Fruit fly (Drosophila melanogaster) whole organism, embryonic: ENCODE results near the gene ci.
A peak's percentile ranks its signal among the peaks of the same experiment; 100 is the strongest.

Source experiments
- ATbp ChIP-seq: fragments of 200-800 bp; sonication (Bioruptor generic); optimal IDR thresholded peaks from 2 replicates; lab custom pipeline; 2017; ENCODE audit warnings: missing biosample characterization, mild to moderate bottlenecking, missing genetic modification characterization, missing genetic modification reagents
- Awh ChIP-seq: fragments of 200-800 bp; sonication (Bioruptor generic); IDR thresholded peaks from 2 replicates; pipeline ENCODE4, ENCODE4 v1.3.6; 2022; ENCODE audit warnings: missing biosample characterization, missing genetic modification characterization
- B-H2 ChIP-seq: fragments of 200-800 bp; sonication (Bioruptor generic); optimal IDR thresholded peaks from 2 replicates; lab custom pipeline; 2018; ENCODE audit warnings: missing biosample characterization, mild to moderate bottlenecking, missing genetic modification characterization
- C15 ChIP-seq: fragments of 200-800 bp; sonication (Bioruptor generic); IDR thresholded peaks from 3 replicates; pipeline ENCODE4 v1.3.6; 2022; ENCODE audit warnings: missing biosample characterization, missing genetic modification characterization
- CG10321 ChIP-seq: fragments of 200-800 bp; sonication (Bioruptor generic); IDR thresholded peaks from 2 replicates; pipeline ENCODE4 v1.3.6; 2022; ENCODE audit warnings: missing biosample characterization, missing genetic modification characterization
- CG10366 ChIP-seq: fragments of 200-800 bp; sonication (Bioruptor generic); IDR thresholded peaks from 2 replicates; pipeline ENCODE4 v1.3.6; 2022; ENCODE audit warnings: missing biosample characterization, missing genetic modification characterization
- CG11398 ChIP-seq: fragments of 200-800 bp; sonication (Bioruptor generic); optimal IDR thresholded peaks from 2 replicates; lab custom pipeline; 2016; ENCODE audit warnings: missing biosample characterization, missing genetic modification characterization
- CG12104 ChIP-seq: fragments of 200-800 bp; sonication (Bioruptor generic); optimal IDR thresholded peaks from 3 replicates; lab custom pipeline; 2016; ENCODE audit warnings: missing biosample characterization, missing genetic modification characterization
- CG12942 ChIP-seq: fragments of 200-800 bp; sonication (Bioruptor generic); optimal IDR thresholded peaks from 3 replicates; lab custom pipeline; 2016; ENCODE audit warnings: missing biosample characterization, missing genetic modification characterization
- CG13287 ChIP-seq: fragments of 200-800 bp; sonication (Bioruptor generic); IDR thresholded peaks from 2 replicates; pipeline ENCODE4 v1.3.6; 2022; ENCODE audit warnings: missing biosample characterization, missing genetic modification characterization; ENCODE audit not compliant: partially characterized antibody
- CG14965 ChIP-seq: fragments of 200-800 bp; sonication (Bioruptor generic); optimal IDR thresholded peaks from 2 replicates; lab custom pipeline; 2016; ENCODE audit warnings: missing biosample characterization, missing genetic modification characterization, borderline replicate concordance
- CG17186 ChIP-seq: fragments of 200-800 bp; sonication (Bioruptor generic); optimal IDR thresholded peaks from 3 replicates; lab custom pipeline; 2017; ENCODE audit warnings: missing biosample characterization, missing genetic modification reagents, missing genetic modification characterization
- CG18619 ChIP-seq: fragments of 200-800 bp; sonication (Bioruptor generic); optimal IDR thresholded peaks from 3 replicates; lab custom pipeline; 2017; ENCODE audit warnings: missing biosample characterization, mild to moderate bottlenecking, missing genetic modification characterization
- CG2120 ChIP-seq: fragments of 200-800 bp; sonication (Bioruptor generic); optimal IDR thresholded peaks from 3 replicates; lab custom pipeline; 2016; ENCODE audit warnings: missing biosample characterization, missing genetic modification characterization
- CG32532 ChIP-seq: fragments of 200-800 bp; sonication (Bioruptor generic); IDR thresholded peaks from 2 replicates; pipeline ENCODE4 v1.3.6; 2022; ENCODE audit warnings: missing biosample characterization, missing genetic modification characterization
- CG34224 ChIP-seq: fragments of 200-800 bp; sonication (Bioruptor generic); IDR thresholded peaks from 3 replicates; pipeline ENCODE4 v1.3.6; 2022; ENCODE audit warnings: missing biosample characterization, missing genetic modification characterization; ENCODE audit not compliant: partially characterized antibody
- CG34422 ChIP-seq: fragments of 200-800 bp; sonication (Bioruptor generic); IDR thresholded peaks from 3 replicates; pipeline ENCODE4 v1.3.6; 2022; ENCODE audit warnings: missing biosample characterization, missing genetic modification characterization
- CG4360 ChIP-seq: fragments of 200-800 bp; sonication (Bioruptor generic); IDR thresholded peaks from 2 replicates; pipeline ENCODE4 v1.3.6; 2022; ENCODE audit warnings: missing biosample characterization, missing genetic modification characterization
- CG4820 ChIP-seq: fragments of 200-800 bp; sonication (Bioruptor generic); optimal IDR thresholded peaks from 3 replicates; lab custom pipeline; 2016; ENCODE audit warnings: missing biosample characterization, missing genetic modification characterization
- CG4854 ChIP-seq: fragments of 200-800 bp; sonication (Bioruptor generic); optimal IDR thresholded peaks from 2 replicates; lab custom pipeline; 2016; ENCODE audit warnings: missing biosample characterization, missing genetic modification characterization, inconsistent platforms
- CG6765 ChIP-seq: fragments of 200-800 bp; sonication (Bioruptor generic); optimal IDR thresholded peaks from 3 replicates; lab custom pipeline; 2017; ENCODE audit warnings: missing biosample characterization, mild to moderate bottlenecking, missing genetic modification characterization
- CG6813 ChIP-seq: fragments of 200-800 bp; sonication (Bioruptor generic); optimal IDR thresholded peaks from 2 replicates; lab custom pipeline; 2017; ENCODE audit warnings: missing biosample characterization, missing genetic modification characterization, mild to moderate bottlenecking, moderate library complexity, missing genetic modification reagents
- CHES-1-like ChIP-seq: fragments of 200-800 bp; sonication (Bioruptor generic); optimal IDR thresholded peaks from 2 replicates; lab custom pipeline; 2016; ENCODE audit warnings: missing biosample characterization, missing genetic modification characterization
- Camta ChIP-seq: fragments of 200-800 bp; sonication (Bioruptor generic); optimal IDR thresholded peaks from 2 replicates; lab custom pipeline; 2016; ENCODE audit warnings: missing biosample characterization, missing genetic modification characterization
- Dbx ChIP-seq: fragments of 200-800 bp; sonication (Bioruptor generic); IDR thresholded peaks from 3 replicates; pipeline ENCODE4 v1.3.6; 2022; ENCODE audit warnings: missing biosample characterization, missing genetic modification characterization
- Dip2 ChIP-seq: fragments of 200-800 bp; sonication (Bioruptor generic); IDR thresholded peaks from 2 replicates; pipeline ENCODE4 v1.3.6; 2022; ENCODE audit warnings: missing biosample characterization, missing genetic modification characterization
- Doc2 ChIP-seq: fragments of 200-800 bp; sonication (Bioruptor generic); IDR thresholded peaks from 2 replicates; pipeline ENCODE4 v1.3.6; 2022; ENCODE audit warnings: missing biosample characterization, missing genetic modification characterization
- E2f1 ChIP-seq: fragments of 200-800 bp; sonication (Bioruptor generic); IDR thresholded peaks from 2 replicates; pipeline ENCODE4 v1.3.6; 2022; ENCODE audit warnings: missing biosample characterization, missing genetic modification characterization
- ERR ChIP-seq: fragments of 200-800 bp; sonication (Bioruptor generic); optimal IDR thresholded peaks from 2 replicates; lab custom pipeline; 2016; ENCODE audit warnings: missing biosample characterization, missing genetic modification characterization
- Fer3 ChIP-seq: fragments of 200-800 bp; sonication (Bioruptor generic); optimal IDR thresholded peaks from 2 replicates; lab custom pipeline; 2018; ENCODE audit warnings: missing biosample characterization, mild to moderate bottlenecking, missing genetic modification characterization, moderate library complexity
- Gug ChIP-seq: fragments of 200-800 bp; sonication (Bioruptor generic); IDR thresholded peaks from 4 replicates; pipeline ENCODE4 v1.3.6; 2022; ENCODE audit warnings: missing biosample characterization, missing genetic modification characterization
- Hand ChIP-seq: fragments of 200-800 bp; sonication (Bioruptor generic); optimal IDR thresholded peaks from 2 replicates; lab custom pipeline; 2017; ENCODE audit warnings: mild to moderate bottlenecking, missing biosample characterization, missing genetic modification reagents, missing genetic modification characterization
- Jarid2 ChIP-seq: fragments of 200-800 bp; sonication (Bioruptor generic); optimal IDR thresholded peaks from 3 replicates; lab custom pipeline; 2017; ENCODE audit warnings: mild to moderate bottlenecking, missing biosample characterization, missing genetic modification reagents, missing genetic modification characterization
- MTF-1 ChIP-seq: fragments of 200-800 bp; sonication (Bioruptor generic); optimal IDR thresholded peaks from 2 replicates; lab custom pipeline; 2018; ENCODE audit warnings: missing biosample characterization, mild to moderate bottlenecking, missing genetic modification characterization, borderline replicate concordance
- Myb ChIP-seq: fragments of 200-800 bp; sonication (Bioruptor generic); optimal IDR thresholded peaks from 2 replicates; lab custom pipeline; 2016; ENCODE audit warnings: missing biosample characterization, missing genetic modification characterization
- NK7.1 ChIP-seq: fragments of 200-800 bp; sonication (Bioruptor generic); optimal IDR thresholded peaks from 3 replicates; lab custom pipeline; 2016; ENCODE audit warnings: missing biosample characterization, missing genetic modification characterization
- Nf-YA ChIP-seq: fragments of 200-800 bp; sonication (Bioruptor generic); IDR thresholded peaks from 2 replicates; pipeline ENCODE4 v1.3.6; 2022; ENCODE audit warnings: missing biosample characterization, missing genetic modification characterization
- NfI ChIP-seq: fragments of 200-800 bp; sonication (Bioruptor generic); optimal IDR thresholded peaks from 3 replicates; lab custom pipeline; 2018; ENCODE audit warnings: missing biosample characterization, mild to moderate bottlenecking, missing genetic modification characterization, moderate library complexity
- abd-A ChIP-seq: fragments of 200-800 bp; sonication (Bioruptor generic); optimal IDR thresholded peaks from 3 replicates; lab custom pipeline; 2019; ENCODE audit warnings: missing biosample characterization, mild to moderate bottlenecking, missing genetic modification characterization, moderate library complexity
- ase ChIP-seq: fragments of 200-800 bp; sonication (Bioruptor generic); IDR thresholded peaks from 3 replicates; pipeline ENCODE4 v1.3.6; 2022; ENCODE audit warnings: missing biosample characterization, missing genetic modification characterization
- ash1 ChIP-seq: fragments of 200-800 bp; sonication (Bioruptor generic); optimal IDR thresholded peaks from 2 replicates; lab custom pipeline; 2018; ENCODE audit warnings: missing biosample characterization, mild to moderate bottlenecking, missing genetic modification characterization
- crc ChIP-seq: fragments of 200-800 bp; sonication (Bioruptor generic); optimal IDR thresholded peaks from 2 replicates; lab custom pipeline; 2016; ENCODE audit warnings: missing biosample characterization, missing genetic modification characterization
- fd102C ChIP-seq: fragments of 200-800 bp; sonication (Bioruptor generic); optimal IDR thresholded peaks from 2 replicates; lab custom pipeline; 2018; ENCODE audit warnings: missing biosample characterization, mild to moderate bottlenecking, missing genetic modification characterization, moderate library complexity
- nerfin-1 ChIP-seq: fragments of 200-800 bp; sonication (Bioruptor generic); optimal IDR thresholded peaks from 3 replicates; lab custom pipeline; 2019; ENCODE audit warnings: missing biosample characterization, mild to moderate bottlenecking, missing genetic modification characterization, moderate library complexity
- psq ChIP-seq: fragments of 200-800 bp; sonication (Bioruptor generic); optimal IDR thresholded peaks from 2 replicates; lab custom pipeline; 2017; ENCODE audit warnings: missing biosample characterization, missing genetic modification characterization
- sqz ChIP-seq: fragments of 200-800 bp; sonication (Bioruptor generic); optimal IDR thresholded peaks from 3 replicates; lab custom pipeline; 2018; ENCODE audit warnings: missing biosample characterization, mild to moderate bottlenecking, missing genetic modification characterization
- tgo ChIP-seq: fragments of 200-800 bp; sonication (Bioruptor generic); IDR thresholded peaks from 3 replicates; pipeline ENCODE4 v1.3.6; 2022; ENCODE audit warnings: missing biosample characterization, missing genetic modification characterization
- usp ChIP-seq: fragments of >200 bp; optimal IDR thresholded peaks from 2 replicates; lab custom pipeline; 2017; ENCODE audit warnings: missing biosample characterization, missing genetic modification characterization
- wor ChIP-seq: fragments of 200-800 bp; sonication (Bioruptor generic); IDR thresholded peaks from 2 replicates; pipeline ENCODE4 v1.3.6; 2022; ENCODE audit warnings: missing biosample characterization, missing genetic modification characterization
- z ChIP-seq: fragments of 200-800 bp; sonication (Bioruptor generic); IDR thresholded peaks from 3 replicates; pipeline ENCODE4 v1.3.6; 2022; ENCODE audit warnings: missing biosample characterization, missing genetic modification characterization
- zf30C ChIP-seq: fragments of 200-800 bp; sonication (Bioruptor generic); optimal IDR thresholded peaks from 3 replicates; lab custom pipeline; 2018; ENCODE audit warnings: missing biosample characterization, mild to moderate bottlenecking, missing genetic modification characterization

ci gene

dm6 chr4:43179-43935 lies 13.5 kb downstream of the ci start, which contains the start of gene PlexB (continued):
- TF ChIP-seq Myb: peak; percentile 21
- TF ChIP-seq CG13287 (GFP tag; lab: Robert Waterston, UW): peak; percentile 74
- TF ChIP-seq abd-A (tag; lab: Kevin White, UChicago): no peak
- no peak for TF ChIP-seq ash1 (GFP tag; lab: Kevin White, UChicago)
- TF ChIP-seq CG32532: no peak
- no peak for TF ChIP-seq crc (GFP tag; lab: Kevin White, UChicago)
- TF ChIP-seq CG10321: no peak
- TF ChIP-seq Hand (GFP tag; lab: Kevin White, UChicago): no peak
- no peak for TF ChIP-seq Awh (GFP tag; lab: Robert Waterston, UW)
- TF ChIP-seq Nf-YA (GFP tag; lab: Robert Waterston, UW): no peak
- no peak for TF ChIP-seq psq (GFP tag; lab: Kevin White, UChicago)
- no peak for TF ChIP-seq CG4360 (GFP tag; lab: Robert Waterston, UW)
- no peak for TF ChIP-seq wor
- no peak for TF ChIP-seq Doc2 (GFP tag; lab: Robert Waterston, UW)
- no peak for TF ChIP-seq CG12942 (GFP tag; lab: Kevin White, UChicago)
- no peak for TF ChIP-seq ATbp (GFP tag; lab: Kevin White, UChicago)
- TF ChIP-seq CG11398 (GFP tag; lab: Kevin White, UChicago): no peak
- no peak for TF ChIP-seq CG6765 (GFP tag; lab: Kevin White, UChicago)
- no peak for TF ChIP-seq Camta
- no peak for TF ChIP-seq zf30C (GFP tag; lab: Kevin White, UChicago)
- no peak for TF ChIP-seq CG34422
- no peak; the same call in 2 of the 3 replicates for TF ChIP-seq Dbx (GFP tag; lab: Robert Waterston, UW)
- peak; percentile 23 for TF ChIP-seq sqz
- no peak for TF ChIP-seq CG14965 (GFP tag; lab: Kevin White, UChicago)
- TF ChIP-seq ase: no peak
- TF ChIP-seq CG12104: no peak
- TF ChIP-seq Jarid2: no peak
- no peak for TF ChIP-seq CG4854 (GFP tag; lab: Kevin White, UChicago)
- TF ChIP-seq CHES-1-like: peak; percentile 42
- peak; percentile 37 for TF ChIP-seq CG2120 (GFP tag; lab: Kevin White, UChicago)
- no peak for TF ChIP-seq usp (GFP tag; lab: Kevin White, UChicago)
- peak; percentile 19 for TF ChIP-seq CG17186 (GFP tag; lab: Kevin White, UChicago)
- no peak for TF ChIP-seq CG4820
- TF ChIP-seq CG10366 (GFP tag; lab: Robert Waterston, UW): no peak
- peak; percentile 60 for TF ChIP-seq ERR
- no peak for TF ChIP-seq E2f1 (GFP tag; lab: Robert Waterston, UW)
- TF ChIP-seq z (GFP tag; lab: Robert Waterston, UW): no peak
- TF ChIP-seq Dip2 (GFP tag; lab: Robert Waterston, UW): no peak
- TF ChIP-seq Gug (GFP tag; lab: Robert Waterston, UW): no peak
- no peak for TF ChIP-seq C15
- TF ChIP-seq CG6813 (GFP tag; lab: Kevin White, UChicago): no peak
- TF ChIP-seq tgo: 0 out of 3 replicates have a peak, but pooled peaks have one; percentile 14
- no peak for TF ChIP-seq nerfin-1 (tag; lab: Kevin White, UChicago)
- TF ChIP-seq NK7.1 (GFP tag; lab: Kevin White, UChicago): no peak
- TF ChIP-seq Fer3 (tag; lab: Kevin White, UChicago): no peak
- TF ChIP-seq CG18619 (GFP tag; lab: Kevin White, UChicago): no peak
- no peak for TF ChIP-seq NfI (GFP tag; lab: Kevin White, UChicago)
- peak; percentile 75 for TF ChIP-seq CG34224 (GFP tag; lab: Robert Waterston, UW)
- TF ChIP-seq B-H2 (GFP tag; lab: Kevin White, UChicago): no peak
- TF ChIP-seq fd102C (GFP tag; lab: Kevin White, UChicago): peak; percentile 19
- TF ChIP-seq MTF-1 (GFP tag; lab: Kevin White, UChicago): no peak
